Fruit fly (Drosophila melanogaster) whole organism, embryonic: ENCODE data around the gene CG32137.

Source experiments
- Bgb ChIP-seq: fragments of 200-800 bp; sonication (Bioruptor generic); IDR thresholded peaks from 2 replicates; pipeline ENCODE4 v1.3.6; 2022; ENCODE audit warnings: missing biosample characterization, missing genetic modification characterization; ENCODE audit not compliant: partially characterized antibody
- CG10565 ChIP-seq: fragments of 200-800 bp; sonication (Bioruptor generic); optimal IDR thresholded peaks from 3 replicates; lab custom pipeline; 2016; ENCODE audit warnings: missing biosample characterization, mild to moderate bottlenecking, missing genetic modification characterization
- CG12104 ChIP-seq: fragments of 200-800 bp; sonication (Bioruptor generic); optimal IDR thresholded peaks from 3 replicates; lab custom pipeline; 2016; ENCODE audit warnings: missing biosample characterization, missing genetic modification characterization
- CG12769 ChIP-seq: fragments of 200-800 bp; sonication (Bioruptor generic); optimal IDR thresholded peaks from 2 replicates; lab custom pipeline; 2019; ENCODE audit warnings: missing biosample characterization, mild to moderate bottlenecking, missing genetic modification characterization, moderate library complexity
- CG15269 ChIP-seq: fragments of 200-800 bp; sonication (Bioruptor generic); optimal IDR thresholded peaks from 2 replicates; lab custom pipeline; 2018; ENCODE audit warnings: missing biosample characterization, mild to moderate bottlenecking, missing genetic modification characterization, moderate library complexity
- CG1602 ChIP-seq: fragments of 200-800 bp; sonication (Bioruptor generic); optimal IDR thresholded peaks from 3 replicates; lab custom pipeline; 2016; ENCODE audit warnings: missing biosample characterization, missing genetic modification characterization
- CG1603 ChIP-seq: fragments of 200-800 bp; sonication (Bioruptor generic); optimal IDR thresholded peaks from 2 replicates; lab custom pipeline; 2019; ENCODE audit warnings: missing biosample characterization, mild to moderate bottlenecking, missing genetic modification characterization, moderate library complexity
- CG18011 ChIP-seq: fragments of 200-800 bp; sonication (Bioruptor generic); optimal IDR thresholded peaks from 2 replicates; lab custom pipeline; 2017; ENCODE audit warnings: missing biosample characterization, missing genetic modification characterization, mild to moderate bottlenecking, moderate library complexity, missing genotype
- CG2116 ChIP-seq: fragments of 200-800 bp; sonication (Bioruptor generic); optimal IDR thresholded peaks from 3 replicates; lab custom pipeline; 2018; ENCODE audit warnings: missing biosample characterization, mild to moderate bottlenecking, missing genetic modification characterization
- CG31388 ChIP-seq: fragments of 200-800 bp; sonication (Bioruptor generic); optimal IDR thresholded peaks from 2 replicates; lab custom pipeline; 2016; ENCODE audit warnings: missing biosample characterization, missing genetic modification characterization
- CG3726 ChIP-seq: fragments of 200-800 bp; sonication (Bioruptor generic); IDR thresholded peaks from 3 replicates; pipeline ENCODE4, ENCODE4 v1.3.6; 2022; ENCODE audit warnings: missing biosample characterization, missing genetic modification characterization
- CG4707 ChIP-seq: fragments of 200-800 bp; sonication (Bioruptor generic); optimal IDR thresholded peaks from 2 replicates; lab custom pipeline; 2018; ENCODE audit warnings: missing biosample characterization, mild to moderate bottlenecking, missing genetic modification characterization, moderate library complexity
- CG7963 ChIP-seq: fragments of 200-800 bp; sonication (Bioruptor generic); IDR thresholded peaks from 3 replicates; pipeline ENCODE4 v1.3.6; 2022; ENCODE audit warnings: missing biosample characterization, missing genetic modification characterization; ENCODE audit not compliant: partially characterized antibody
- CG9727 ChIP-seq: fragments of 200-800 bp; sonication (Bioruptor generic); optimal IDR thresholded peaks from 3 replicates; lab custom pipeline; 2017; ENCODE audit warnings: missing biosample characterization, mild to moderate bottlenecking, missing genetic modification characterization
- Dad ChIP-seq: fragments of 200-800 bp; sonication (Bioruptor generic); optimal IDR thresholded peaks from 3 replicates; lab custom pipeline; 2016; ENCODE audit warnings: missing biosample characterization, missing genetic modification characterization
- Dbx ChIP-seq: fragments of 200-800 bp; sonication (Bioruptor generic); IDR thresholded peaks from 3 replicates; pipeline ENCODE4 v1.3.6; 2022; ENCODE audit warnings: missing biosample characterization, missing genetic modification characterization
- Doc2 ChIP-seq: fragments of 200-800 bp; sonication (Bioruptor generic); IDR thresholded peaks from 2 replicates; pipeline ENCODE4 v1.3.6; 2022; ENCODE audit warnings: missing biosample characterization, missing genetic modification characterization
- E2f1 ChIP-seq: fragments of 200-800 bp; sonication (Bioruptor generic); IDR thresholded peaks from 2 replicates; pipeline ENCODE4 v1.3.6; 2022; ENCODE audit warnings: missing biosample characterization, missing genetic modification characterization
- E2f2 ChIP-seq: fragments of 200-800 bp; sonication (Bioruptor generic); IDR thresholded peaks from 2 replicates; pipeline ENCODE4 v1.3.6; 2022; ENCODE audit warnings: missing biosample characterization, missing genetic modification characterization
- Eip74EF ChIP-seq, 2 experiments: fragments of 200-800 bp in 1 of 2; fragments of >200 bp in 1 of 2; sonication (Bioruptor generic) in 1 of 2; optimal IDR thresholded peaks; 2 replicates each; lab custom pipeline; 2017 to 2019; ENCODE audit warnings: missing biosample characterization in 2 of 2, missing genetic modification characterization in 2 of 2, mild to moderate bottlenecking in 1 of 2, moderate library complexity in 1 of 2
- Ets97D ChIP-seq: fragments of 200-800 bp; sonication (Bioruptor generic); optimal IDR thresholded peaks from 3 replicates; lab custom pipeline; 2016; ENCODE audit warnings: missing biosample characterization, missing genetic modification characterization
- Fer1 ChIP-seq: fragments of 200-800 bp; sonication (Bioruptor generic); optimal IDR thresholded peaks from 2 replicates; lab custom pipeline; 2017; ENCODE audit warnings: missing biosample characterization, mild to moderate bottlenecking, missing genetic modification characterization
- H15 ChIP-seq: fragments of 200-800 bp; sonication (Bioruptor generic); IDR thresholded peaks from 3 replicates; pipeline ENCODE4 v1.3.6; 2022; ENCODE audit warnings: missing biosample characterization, missing genetic modification characterization
- Hsf ChIP-seq: fragments of 200-800 bp; sonication (Bioruptor generic); optimal IDR thresholded peaks from 3 replicates; lab custom pipeline; 2016; ENCODE audit warnings: missing biosample characterization, missing genetic modification characterization
- Rx ChIP-seq: fragments of 200-800 bp; sonication (Bioruptor generic); IDR thresholded peaks from 2 replicates; pipeline ENCODE4 v1.3.6; 2022; ENCODE audit warnings: missing biosample characterization, missing genetic modification characterization
- Sry-β ChIP-seq: fragments of 200-800 bp; sonication (Bioruptor generic); optimal IDR thresholded peaks from 2 replicates; lab custom pipeline; 2018; ENCODE audit warnings: missing biosample characterization, mild to moderate bottlenecking, missing genetic modification characterization, moderate library complexity
- Ssrp ChIP-seq: fragments of 200-800 bp; sonication (Bioruptor generic); optimal IDR thresholded peaks from 2 replicates; lab custom pipeline; 2018; ENCODE audit warnings: missing biosample characterization, mild to moderate bottlenecking, missing genetic modification characterization, moderate library complexity
- YL-1 ChIP-seq: fragments of 200-800 bp; sonication (Bioruptor generic); optimal IDR thresholded peaks from 3 replicates; lab custom pipeline; 2017; ENCODE audit warnings: missing biosample characterization, mild to moderate bottlenecking, missing genetic modification characterization
- amos ChIP-seq: fragments of 200-800 bp; sonication (Bioruptor generic); IDR thresholded peaks from 2 replicates; pipeline ENCODE4 v1.3.6; 2022; ENCODE audit warnings: missing biosample characterization, missing genetic modification characterization; ENCODE audit not compliant: partially characterized antibody
- ara ChIP-seq: fragments of 200-800 bp; sonication (Bioruptor generic); IDR thresholded peaks from 2 replicates; pipeline ENCODE4 v1.3.6; 2022; ENCODE audit warnings: missing biosample characterization, missing genetic modification characterization
- br ChIP-seq: fragments of >200 bp; optimal IDR thresholded peaks from 2 replicates; lab custom pipeline; 2017
- btn ChIP-seq: fragments of 200-800 bp; sonication (Bioruptor generic); optimal IDR thresholded peaks from 2 replicates; lab custom pipeline; 2016; ENCODE audit warnings: missing biosample characterization, missing genetic modification characterization
- chn ChIP-seq: fragments of 200-800 bp; sonication (Bioruptor generic); optimal IDR thresholded peaks from 2 replicates; lab custom pipeline; 2016; ENCODE audit warnings: missing biosample characterization, missing genetic modification characterization
- cwo ChIP-seq: fragments of 200-800 bp; sonication (Bioruptor generic); optimal IDR thresholded peaks from 3 replicates; lab custom pipeline; 2017; ENCODE audit warnings: missing biosample characterization, missing genetic modification characterization, mild to moderate bottlenecking, moderate library complexity, missing genetic modification reagents
- dm ChIP-seq: fragments of 200-800 bp; sonication (Bioruptor generic); optimal IDR thresholded peaks from 3 replicates; lab custom pipeline; 2016; ENCODE audit warnings: missing biosample characterization, missing genetic modification characterization
- fu2 ChIP-seq: fragments of 200-800 bp; sonication (Bioruptor generic); optimal IDR thresholded peaks from 2 replicates; lab custom pipeline; 2016; ENCODE audit warnings: missing biosample characterization, missing genetic modification characterization
- gcm ChIP-seq: fragments of 200-800 bp; sonication (Bioruptor generic); optimal IDR thresholded peaks from 2 replicates; lab custom pipeline; 2019; ENCODE audit warnings: missing biosample characterization, mild to moderate bottlenecking, missing genetic modification characterization, moderate library complexity
- hbn ChIP-seq: fragments of 200-800 bp; sonication (Bioruptor generic); IDR thresholded peaks from 2 replicates; pipeline ENCODE4 v1.3.6; 2022; ENCODE audit warnings: missing biosample characterization, missing genetic modification characterization; ENCODE audit not compliant: partially characterized antibody
- ind ChIP-seq: fragments of 200-800 bp; sonication (Bioruptor generic); optimal IDR thresholded peaks from 3 replicates; lab custom pipeline; 2016; ENCODE audit warnings: missing biosample characterization, missing genetic modification characterization
- nerfin-2 ChIP-seq: fragments of 200-800 bp; sonication (Bioruptor generic); IDR thresholded peaks from 2 replicates; pipeline ENCODE4 v1.3.6; 2022; ENCODE audit warnings: missing biosample characterization, missing genetic modification characterization; ENCODE audit not compliant: partially characterized antibody
- nmo ChIP-seq: fragments of 200-800 bp; sonication (Bioruptor generic); optimal IDR thresholded peaks from 2 replicates; lab custom pipeline; 2018; ENCODE audit warnings: missing biosample characterization, mild to moderate bottlenecking, missing genetic modification characterization, moderate library complexity
- nom ChIP-seq: fragments of 200-800 bp; sonication (Bioruptor generic); optimal IDR thresholded peaks from 2 replicates; lab custom pipeline; 2017; ENCODE audit warnings: missing biosample characterization, missing genetic modification characterization, mild to moderate bottlenecking, moderate library complexity, missing genetic modification reagents
- p53 ChIP-seq: fragments of 200-800 bp; sonication (Bioruptor generic); optimal IDR thresholded peaks from 2 replicates; lab custom pipeline; 2016; ENCODE audit warnings: missing biosample characterization, missing genetic modification characterization
- rib ChIP-seq: fragments of 200-800 bp; sonication (Bioruptor generic); IDR thresholded peaks from 2 replicates; pipeline ENCODE4 v1.3.6; 2022; ENCODE audit warnings: missing biosample characterization, missing genetic modification characterization
- row ChIP-seq: fragments of 200-800 bp; sonication (Bioruptor generic); IDR thresholded peaks from 3 replicates; pipeline ENCODE4 v1.3.6; 2022; ENCODE audit warnings: missing biosample characterization, missing genetic modification characterization
- slp2 ChIP-seq: fragments of 200-800 bp; sonication (Bioruptor generic); optimal IDR thresholded peaks from 2 replicates; lab custom pipeline; 2016; ENCODE audit warnings: missing biosample characterization, missing genetic modification characterization
- tap ChIP-seq: fragments of 200-800 bp; optimal IDR thresholded peaks from 3 replicates; lab custom pipeline; 2019; ENCODE audit warnings: missing biosample characterization, mild to moderate bottlenecking, missing genetic modification characterization, moderate library complexity
- trh ChIP-seq: fragments of 200-800 bp; sonication (Bioruptor generic); optimal IDR thresholded peaks from 2 replicates; lab custom pipeline; 2016; ENCODE audit warnings: missing biosample characterization, missing genetic modification characterization
- ttk ChIP-seq: fragments of 200-800 bp; sonication (Bioruptor generic); IDR thresholded peaks from 2 replicates; pipeline ENCODE4 v2.1.2; 2022; ENCODE audit warnings: missing biosample characterization, missing genetic modification characterization
- tup ChIP-seq: fragments of 200-800 bp; sonication (Bioruptor generic); optimal IDR thresholded peaks from 2 replicates; lab custom pipeline; 2016; ENCODE audit warnings: missing biosample characterization, mild to moderate bottlenecking, missing genetic modification characterization, moderate library complexity
- unpg ChIP-seq: fragments of 200-800 bp; sonication (Bioruptor generic); optimal IDR thresholded peaks from 3 replicates; lab custom pipeline; 2018; ENCODE audit warnings: missing biosample characterization, mild to moderate bottlenecking, missing genetic modification characterization, moderate library complexity

CG32137 gene

dm6 chr3L:13925117-13925726, 13.8 kb upstream of the CG32137 start, which contains the start of gene Rgl (continued):
- TF ChIP-seq Ssrp (tag; lab: Kevin White, UChicago) (no peak), ttk (no peak), unpg (GFP tag; lab: Kevin White, UChicago) (no peak), p53 (no peak), Ets97D (no peak), dm (GFP tag; lab: Kevin White, UChicago) (no peak), gcm (GFP tag; lab: Kevin White, UChicago) (no peak), chn (GFP tag; lab: Kevin White, UChicago) (no peak), br (lab: Kevin White, UChicago) (no peak), CG7963 (no peak), CG31388 (GFP tag; lab: Kevin White, UChicago) (no peak), ara (no peak), CG12104 (GFP tag; lab: Kevin White, UChicago) (no peak), CG15269 (tag; lab: Kevin White, UChicago) (no peak), CG2116 (GFP tag; lab: Kevin White, UChicago) (no peak), CG18011 (no peak), CG1603 (tag; lab: Kevin White, UChicago) (no peak), H15 (no peak), fu2 (GFP tag; lab: Kevin White, UChicago) (no peak), rib (GFP tag; lab: Robert Waterston, UW) (peak; percentile 72), trh (GFP tag; lab: Kevin White, UChicago) (no peak), tup (no peak), Doc2 (GFP tag; lab: Robert Waterston, UW) (no peak), nom (GFP tag; lab: Kevin White, UChicago) (peak; percentile 72), CG10565 (GFP tag; lab: Kevin White, UChicago) (no peak), Hsf (no peak), CG3726 (GFP tag; lab: Robert Waterston, UW) (no peak), Sry-β (no peak), Bgb (GFP tag; lab: Robert Waterston, UW) (peak; percentile 32; the same call in 1 of the 2 replicates), CG4707 (GFP tag; lab: Kevin White, UChicago) (peak; percentile 93), CG9727 (GFP tag; lab: Kevin White, UChicago) (no peak), tap (tag; lab: Kevin White, UChicago) (no peak), nmo (GFP tag; lab: Kevin White, UChicago) (no peak), ind (GFP tag; lab: Kevin White, UChicago) (no peak), amos (peak; percentile 29; the same call in 1 of the 2 replicates), Dbx (no peak), btn (no peak), nerfin-2 (GFP tag; lab: Robert Waterston, UW) (no peak), Rx (GFP tag; lab: Robert Waterston, UW) (no peak), E2f1 (GFP tag; lab: Robert Waterston, UW) (no peak), Dad (GFP tag; lab: Kevin White, UChicago) (no peak), row (GFP tag; lab: Robert Waterston, UW) (no peak), E2f2 (GFP tag; lab: Robert Waterston, UW) (no peak), slp2 (GFP tag; lab: Kevin White, UChicago) (no peak), Eip74EF (GFP tag; optimal IDR thresholded peaks at IDR 0.05; lab: Kevin White, UChicago) (no peak), CG1602 (GFP tag; lab: Kevin White, UChicago) (no peak), YL-1 (no peak), hbn (no peak), cwo (GFP tag; lab: Kevin White, UChicago) (no peak), Fer1 (GFP tag; lab: Kevin White, UChicago) (no peak), CG12769 (peak; percentile 50)
